Worm (Caenorhabditis elegans): ENCODE data around the gene math-26.

ce11 chrII:1736353-1736752 is 35.1 kb upstream of the math-26 start, which contains the start of gene ceh-83:
- TF ChIP-seq lin-39 (tag; optimal IDR thresholded peaks at IDR 0.05) (no peak), R02D3.7 (tag; optimal IDR thresholded peaks at IDR 0.05) (no peak), nhr-12 (tag; optimal IDR thresholded peaks at IDR 0.05) (no peak), eor-1 (tag; optimal IDR thresholded peaks at IDR 0.05) (no peak)
